Worm (Caenorhabditis elegans) whole organism, midembryonic: Measurements from ENCODE around the gene srx-115.

Source experiments
- med-1 ChIP-seq: sonication (generic microtip); optimal IDR thresholded peaks from 2 replicates; lab custom pipeline; 2017; ENCODE audit warnings: missing genetic modification characterization, mild to moderate bottlenecking, missing compliant biosample characterization, antibody characterized with exemption, missing genetic modification reagents; ENCODE audit not compliant: insufficient read depth
- ztf-29 ChIP-seq: fragments of 200-800 bp; sonication (Bioruptor generic); IDR thresholded peaks from 2 replicates; pipeline ENCODE4 v1.3.6; 2022; ENCODE audit warnings: missing genetic modification reagents, missing genetic modification characterization, missing compliant biosample characterization

DNA sequence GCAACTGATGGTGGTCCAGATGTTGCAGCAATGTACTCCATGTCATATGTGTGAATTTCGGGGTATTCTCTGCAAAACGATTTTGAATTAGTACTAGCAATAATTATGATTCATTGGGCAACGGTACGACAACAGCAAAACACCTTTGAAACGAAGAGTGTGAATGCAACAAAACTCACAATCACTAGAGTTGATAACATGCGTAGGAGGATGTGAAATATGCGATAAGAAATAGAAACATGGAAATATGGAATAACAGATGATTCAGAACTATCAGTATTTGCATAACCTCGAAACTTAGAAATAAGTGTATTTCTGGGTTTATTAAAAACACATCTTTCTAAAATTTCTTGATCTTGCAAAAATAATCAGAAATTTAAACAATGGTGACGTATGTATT lies 23.8 kb downstream of the srx-115 start:
- no peak for TF ChIP-seq med-1
- no peak for TF ChIP-seq ztf-29 (GFP tag; lab: Robert Waterston, UW)
